Worm (Caenorhabditis elegans): ENCODE results near the gene C27F2.10.

C27F2.10 gene

DNA sequence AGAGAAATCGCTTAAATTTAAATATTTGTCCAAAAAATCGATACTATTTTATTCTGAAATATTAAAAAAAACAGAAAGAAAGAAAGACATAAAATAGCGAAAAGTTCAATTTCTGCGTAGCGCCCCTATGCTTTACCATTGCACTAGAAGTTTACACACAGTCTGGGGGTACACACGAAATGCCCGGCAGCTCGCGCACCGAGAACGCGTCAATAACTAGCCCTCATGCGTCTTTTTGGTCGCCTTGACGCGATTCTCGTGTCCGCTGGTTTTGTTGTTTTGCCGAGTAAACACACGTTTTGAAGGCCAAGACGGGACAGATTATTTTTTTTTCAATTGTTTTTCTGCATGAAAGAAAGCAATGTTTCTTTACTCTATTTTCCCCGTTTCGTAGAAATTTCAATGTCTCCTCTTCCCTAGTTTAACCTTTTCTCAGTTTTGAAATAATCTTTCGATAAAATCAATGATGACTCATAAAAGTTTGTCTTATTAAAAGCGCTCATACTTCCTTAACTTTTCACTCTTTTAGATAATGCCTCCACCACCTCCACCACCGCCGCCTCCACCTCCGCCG, 31.5 kb upstream of the C27F2.10 start, which contains the start of gene wip-1 (continued):
- TF ChIP-seq lin-54 (GFP tag; optimal IDR thresholded peaks at IDR 0.05) (peak; percentile 98), nhr-27 (tag; optimal IDR thresholded peaks at IDR 0.05) (peak; percentile 72), gei-17 (GFP tag; optimal IDR thresholded peaks at IDR 0.05) (peak; percentile 85), F23B12.7 (tag; optimal IDR thresholded peaks at IDR 0.05; ENCODE audit: insufficient read depth) (peak; percentile 98)

DNA sequence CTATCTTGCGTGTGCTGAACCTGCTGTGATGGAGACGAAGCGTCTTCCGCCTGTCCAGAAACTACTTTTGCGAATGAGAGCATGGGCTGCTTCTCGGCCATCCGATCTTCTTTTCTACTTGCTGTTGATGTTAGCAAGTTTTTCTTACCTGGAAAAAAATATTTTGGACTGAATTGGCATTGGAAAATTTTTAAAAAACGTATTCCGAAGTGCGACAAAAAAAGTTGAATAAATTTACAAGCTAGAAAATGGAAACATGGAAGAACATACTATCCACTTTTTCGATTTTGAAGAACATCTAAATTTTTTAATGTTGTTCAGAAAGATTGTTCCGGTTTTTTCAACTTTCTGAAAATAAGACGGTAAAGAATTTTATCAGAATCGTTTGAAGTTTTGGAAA, 30.9 kb upstream of the C27F2.10 start, which contains the start of gene larp-1:
larp-1 (minus strand) TSS at position 101 of the 400 bp plus-strand sequence.
- no peak for TF ChIP-seq B0261.1 (tag; optimal IDR thresholded peaks at IDR 0.05)
- TF ChIP-seq aptf-2 (GFP tag; conservative IDR thresholded peaks at IDR 0.05), result no peak
- TF ChIP-seq hsf-1 (GFP tag; IDR thresholded peaks at IDR 0.05), result no peak
- no peak for TF ChIP-seq nhr-80 (tag; optimal IDR thresholded peaks at IDR 0.05)
- TF ChIP-seq aptf-3 (GFP tag; IDR thresholded peaks at IDR 0.05), result no peak
- 0 out of 2 replicates have a peak, but pooled peaks have one; percentile 16 for TF ChIP-seq madf-3 (GFP tag; IDR thresholded peaks at IDR 0.05)
- TF ChIP-seq attf-5 (GFP tag; optimal IDR thresholded peaks at IDR 0.05), result no peak
- no peak for TF ChIP-seq C06A6.2 (GFP tag; conservative IDR thresholded peaks at IDR 0.05)

DNA sequence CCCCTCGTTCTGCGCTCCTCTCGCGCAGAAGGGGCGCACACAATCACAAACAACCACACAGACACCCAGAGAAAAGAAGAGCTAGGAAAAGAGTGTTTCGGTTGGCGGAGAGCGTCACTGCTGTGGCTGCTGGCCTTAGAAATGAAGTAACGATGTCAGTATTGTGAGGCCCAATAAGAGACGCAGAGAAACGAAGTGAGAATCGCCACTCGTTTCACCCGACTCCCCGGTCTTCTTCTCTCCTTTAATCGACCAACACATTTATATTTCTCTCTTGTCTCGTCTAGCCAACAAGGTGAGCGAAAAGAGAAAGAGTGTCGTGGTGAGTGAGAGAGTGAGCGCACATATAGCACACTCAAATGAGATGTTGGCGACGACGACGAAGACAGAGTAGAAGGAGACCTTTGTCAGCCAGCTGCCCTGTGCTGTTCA, 27.2 kb upstream of the C27F2.10 start:
- TF ChIP-seq C17E4.6 (GFP tag; IDR thresholded peaks at IDR 0.05) (peak; percentile 66; the same call in 1 of the 2 replicates), let-607 (tag; optimal IDR thresholded peaks at IDR 0.05) (peak; percentile 60 to 66), B0019.2 (GFP tag; conservative IDR thresholded peaks at IDR 0.05) (no peak), ZK185.1 (tag; optimal IDR thresholded peaks at IDR 0.05; ENCODE audit: poor library complexity, severe bottlenecking) (peak; percentile 86), F49E8.2 (tag; optimal IDR thresholded peaks at IDR 0.05; ENCODE audit: insufficient read depth) (no peak), F22D6.2 (tag; optimal IDR thresholded peaks at IDR 0.05) (no peak), nhr-80 (tag; optimal IDR thresholded peaks at IDR 0.05) (peak; percentile 84), him-1 (tag; optimal IDR thresholded peaks at IDR 0.05) (no peak), snpc-3.4 (tag; optimal IDR thresholded peaks at IDR 0.05) (no peak), tlf-1 (GFP tag; optimal IDR thresholded peaks at IDR 0.05) (no peak), Y53G8AR.9 (GFP tag; conservative IDR thresholded peaks at IDR 0.05) (no peak), rec-8 (tag; optimal IDR thresholded peaks at IDR 0.05) (no peak), rcor-1 (GFP tag; IDR thresholded peaks at IDR 0.05) (peak; percentile 46; the same call in 1 of the 2 replicates), madf-10 (tag; optimal IDR thresholded peaks at IDR 0.05) (peak; percentile 73), attf-3 (GFP tag; conservative IDR thresholded peaks at IDR 0.05) (no peak), hlh-12 (tag; optimal IDR thresholded peaks at IDR 0.05) (no peak), F52B5.7 (tag; optimal IDR thresholded peaks at IDR 0.05) (no peak), hsf-1 (GFP tag; IDR thresholded peaks at IDR 0.05) (no peak), Y67H2A.10 (GFP tag; conservative IDR thresholded peaks at IDR 0.05) (0 out of 2 replicates have a peak, but pooled peaks have one; percentile 30), somi-1 (GFP tag; optimal IDR thresholded peaks at IDR 0.05) (peak; percentile 59), ceh-91 (GFP tag; IDR thresholded peaks at IDR 0.05) (no peak), madf-6 (GFP tag; IDR thresholded peaks at IDR 0.05) (no peak), cebp-1 (GFP tag; IDR thresholded peaks at IDR 0.05) (peak; percentile 41; the same call in 1 of the 2 replicates), cebp-1 (tag; optimal IDR thresholded peaks at IDR 0.05) (peak; percentile 83), K12H6.12 (tag; optimal IDR thresholded peaks at IDR 0.05) (peak; percentile 92), attf-5 (GFP tag; optimal IDR thresholded peaks at IDR 0.05) (peak; percentile 86), D2030.7 (GFP tag; IDR thresholded peaks at IDR 0.05) (no peak), Y56A3A.18 (GFP tag; IDR thresholded peaks at IDR 0.05) (peak; percentile 52; the same call in 1 of the 2 replicates), ceh-79 (tag; optimal IDR thresholded peaks at IDR 0.05) (no peak), gei-17 (GFP tag; optimal IDR thresholded peaks at IDR 0.05) (peak; percentile 58), F57A8.1 (GFP tag; optimal IDR thresholded peaks at IDR 0.05) (no peak), hmg-1.2 (GFP tag; IDR thresholded peaks at IDR 0.05) (peak; percentile 88), dpff-1 (tag; optimal IDR thresholded peaks at IDR 0.05) (no peak), lsy-27 (tag; optimal IDR thresholded peaks at IDR 0.05; ENCODE audit: borderline replicate concordance, insufficient read depth) (no peak), F23B12.7 (tag; optimal IDR thresholded peaks at IDR 0.05; ENCODE audit: insufficient read depth) (peak; percentile 78)
